Worm (Caenorhabditis elegans) whole organism, early embryonic: ENCODE measurements around the gene frpr-2.

Source experiments
- B0310.2 ChIP-seq: sonication (generic microtip); optimal IDR thresholded peaks from 2 replicates; lab custom pipeline; 2016; ENCODE audit warnings: mild to moderate bottlenecking, missing genetic modification characterization, missing compliant biosample characterization
- aly-1 ChIP-seq: sonication (generic microtip); optimal IDR thresholded peaks from 2 replicates; lab custom pipeline; 2016; ENCODE audit warnings: missing genetic modification characterization, missing compliant biosample characterization
- ama-1 ChIP-seq: fragments of 150-350 bp; optimal IDR thresholded peaks from 2 replicates; lab custom pipeline; 2014
- ceh-13 ChIP-seq: fragments of 200-800 bp; sonication (Bioruptor generic); optimal IDR thresholded peaks from 2 replicates; lab custom pipeline; 2018; ENCODE audit warnings: mild to moderate bottlenecking, missing genetic modification characterization, missing compliant biosample characterization
- ets-7 ChIP-seq: sonication (generic microtip); optimal IDR thresholded peaks from 2 replicates; lab custom pipeline; 2016; ENCODE audit warnings: missing genotype, missing genetic modification characterization, missing compliant biosample characterization
- pes-1 ChIP-seq: fragments of 200-800 bp; sonication (Bioruptor generic); IDR thresholded peaks from 2 replicates; pipeline ENCODE4 v1.3.6; 2022; ENCODE audit warnings: missing genetic modification reagents, missing genetic modification characterization, missing compliant biosample characterization
- tbx-11 ChIP-seq: fragments of 200-800 bp; sonication (Bioruptor generic); IDR thresholded peaks from 2 replicates; pipeline ENCODE4 v1.3.6; 2022; ENCODE audit warnings: missing genetic modification characterization, missing compliant biosample characterization

DNA sequence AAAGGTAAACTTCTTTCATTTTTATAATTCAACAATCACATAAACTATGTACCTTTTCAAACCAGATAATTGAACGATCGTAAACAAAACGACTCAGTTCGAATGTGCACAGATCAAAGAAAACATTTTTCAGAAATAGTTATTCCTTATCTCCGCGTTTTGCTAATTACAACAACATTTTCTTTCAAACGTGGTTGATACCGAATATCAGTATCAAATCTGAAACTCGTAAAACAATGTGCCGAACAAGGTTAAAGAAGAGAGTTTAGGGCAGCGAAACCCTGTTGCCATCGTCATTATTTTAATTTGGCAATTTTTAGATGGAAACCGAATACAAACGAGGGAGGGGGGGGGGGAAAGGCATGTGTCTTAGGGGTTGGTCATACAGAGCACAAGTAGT, 16.1 kb downstream of the frpr-2 start, which contains the start of gene scav-4:
- TF ChIP-seq ama-1 (lab: Kevin White, UChicago) (no peak), B0310.2 (tag; lab: Kevin White, UChicago) (no peak), pes-1 (GFP tag; lab: Robert Waterston, UW) (no peak), tbx-11 (no peak), aly-1 (no peak), ceh-13 (GFP tag; lab: Kevin White, UChicago) (no peak), ets-7 (no peak)
